Fruit fly (Drosophila melanogaster) whole organism, embryonic: ENCODE results near the gene Ak3.

ENCODE experiments used
- Aef1 ChIP-seq: fragments of 200-800 bp; sonication (Bioruptor generic); IDR thresholded peaks from 3 replicates; pipeline ENCODE4 v1.3.6; 2022; ENCODE audit warnings: missing biosample characterization, missing genetic modification characterization
- CG10321 ChIP-seq: fragments of 200-800 bp; sonication (Bioruptor generic); IDR thresholded peaks from 2 replicates; pipeline ENCODE4 v1.3.6; 2022; ENCODE audit warnings: missing biosample characterization, missing genetic modification characterization
- CG10543 ChIP-seq: fragments of 200-800 bp; sonication (Bioruptor generic); optimal IDR thresholded peaks from 3 replicates; lab custom pipeline; 2017; ENCODE audit warnings: missing biosample characterization, mild to moderate bottlenecking, missing genetic modification characterization, moderate library complexity
- CG11247 ChIP-seq: fragments of 200-800 bp; sonication (Bioruptor generic); IDR thresholded peaks from 2 replicates; pipeline ENCODE4 v1.3.6; 2022; ENCODE audit warnings: missing biosample characterization, missing genetic modification characterization
- CG11504 ChIP-seq: fragments of 200-800 bp; sonication (Bioruptor generic); optimal IDR thresholded peaks from 3 replicates; lab custom pipeline; 2019; ENCODE audit warnings: missing biosample characterization, mild to moderate bottlenecking, missing genetic modification characterization, moderate library complexity
- CG12744 ChIP-seq: fragments of 200-800 bp; sonication (Bioruptor generic); optimal IDR thresholded peaks from 2 replicates; lab custom pipeline; 2016; ENCODE audit warnings: missing biosample characterization, missing genetic modification characterization
- CG13123 ChIP-seq: fragments of 200-800 bp; sonication (Bioruptor generic); optimal IDR thresholded peaks from 2 replicates; lab custom pipeline; 2016; ENCODE audit warnings: missing biosample characterization, missing genetic modification characterization
- CG13775 ChIP-seq: fragments of 200-800 bp; sonication (Bioruptor generic); optimal IDR thresholded peaks from 3 replicates; lab custom pipeline; 2017; ENCODE audit warnings: missing biosample characterization, mild to moderate bottlenecking, missing genetic modification characterization
- CG15601 ChIP-seq: fragments of 200-800 bp; sonication (Bioruptor generic); optimal IDR thresholded peaks from 3 replicates; lab custom pipeline; 2019; ENCODE audit warnings: missing biosample characterization, mild to moderate bottlenecking, missing genetic modification characterization, moderate library complexity
- CG16863 ChIP-seq: fragments of 200-800 bp; sonication (Bioruptor generic); optimal IDR thresholded peaks from 3 replicates; lab custom pipeline; 2016; ENCODE audit warnings: missing biosample characterization, missing genetic modification characterization
- CG18011 ChIP-seq: fragments of 200-800 bp; sonication (Bioruptor generic); optimal IDR thresholded peaks from 2 replicates; lab custom pipeline; 2017; ENCODE audit warnings: missing biosample characterization, missing genetic modification characterization, mild to moderate bottlenecking, moderate library complexity, missing genotype
- CG3163 ChIP-seq: fragments of 200-800 bp; sonication (Bioruptor generic); optimal IDR thresholded peaks from 3 replicates; lab custom pipeline; 2016; ENCODE audit warnings: missing biosample characterization, missing genetic modification characterization
- CG33557 ChIP-seq: fragments of 200-800 bp; sonication (Bioruptor generic); optimal IDR thresholded peaks from 2 replicates; lab custom pipeline; 2019; ENCODE audit warnings: missing biosample characterization, mild to moderate bottlenecking, missing genetic modification characterization, moderate library complexity
- CG42726 ChIP-seq: fragments of 200-800 bp; sonication (Bioruptor generic); IDR thresholded peaks from 2 replicates; pipeline ENCODE4 v1.3.6; 2022; ENCODE audit warnings: missing biosample characterization, missing genetic modification characterization; ENCODE audit not compliant: partially characterized antibody
- CG7556 ChIP-seq: fragments of 200-800 bp; sonication (Bioruptor generic); optimal IDR thresholded peaks from 2 replicates; lab custom pipeline; 2017; ENCODE audit warnings: missing biosample characterization, mild to moderate bottlenecking, missing genetic modification characterization
- CG7839 ChIP-seq: fragments of 200-800 bp; sonication (Bioruptor generic); optimal IDR thresholded peaks from 3 replicates; lab custom pipeline; 2018; ENCODE audit warnings: missing biosample characterization, mild to moderate bottlenecking, missing genetic modification characterization, moderate library complexity
- CG7987 ChIP-seq: fragments of 200-800 bp; sonication (Bioruptor generic); optimal IDR thresholded peaks from 2 replicates; lab custom pipeline; 2018; ENCODE audit warnings: missing biosample characterization, mild to moderate bottlenecking, missing genetic modification characterization, moderate library complexity
- CG8281 ChIP-seq: fragments of 200-800 bp; sonication (Bioruptor generic); optimal IDR thresholded peaks from 2 replicates; lab custom pipeline; 2018; ENCODE audit warnings: missing biosample characterization, mild to moderate bottlenecking, missing genetic modification characterization, moderate library complexity
- CG8359 ChIP-seq: fragments of 200-800 bp; sonication (Bioruptor generic); optimal IDR thresholded peaks from 2 replicates; lab custom pipeline; 2017; ENCODE audit warnings: missing biosample characterization, mild to moderate bottlenecking, missing genetic modification characterization, borderline replicate concordance
- CG8924 ChIP-seq: fragments of 200-800 bp; optimal IDR thresholded peaks from 3 replicates; lab custom pipeline; 2019; ENCODE audit warnings: missing biosample characterization, mild to moderate bottlenecking, missing genetic modification characterization, moderate library complexity
- D ChIP-seq, 2 experiments: fragments of 200-800 bp in 1 of 2; fragments of >200 bp in 1 of 2; sonication (Bioruptor generic) in 1 of 2; optimal IDR thresholded peaks; 2 replicates in 1 of 2; 3 replicates in 1 of 2; lab custom pipeline; 2017; ENCODE audit warnings: mild to moderate bottlenecking in 1 of 2, missing biosample characterization in 1 of 2, missing genetic modification characterization in 1 of 2, missing genetic modification reagents in 1 of 2
- Dbx ChIP-seq: fragments of 200-800 bp; sonication (Bioruptor generic); IDR thresholded peaks from 3 replicates; pipeline ENCODE4 v1.3.6; 2022; ENCODE audit warnings: missing biosample characterization, missing genetic modification characterization
- Doc3 ChIP-seq: fragments of 200-800 bp; sonication (Bioruptor generic); IDR thresholded peaks from 3 replicates; pipeline ENCODE4 v1.3.6; 2022; ENCODE audit warnings: missing biosample characterization, missing genetic modification characterization; ENCODE audit not compliant: partially characterized antibody
- HLH3B ChIP-seq: fragments of 200-800 bp; sonication (Bioruptor generic); IDR thresholded peaks from 2 replicates; pipeline ENCODE4 v1.3.6; 2022; ENCODE audit warnings: missing biosample characterization, missing genetic modification characterization
- HLH54F ChIP-seq: fragments of 200-800 bp; sonication (Bioruptor generic); optimal IDR thresholded peaks from 3 replicates; lab custom pipeline; 2016; ENCODE audit warnings: missing biosample characterization, missing genetic modification characterization
- Lhr ChIP-seq: fragments of 200-800 bp; sonication (Bioruptor generic); optimal IDR thresholded peaks from 3 replicates; lab custom pipeline; 2017; ENCODE audit warnings: mild to moderate bottlenecking, missing biosample characterization, missing genetic modification reagents, missing genetic modification characterization
- MTF-1 ChIP-seq: fragments of 200-800 bp; sonication (Bioruptor generic); optimal IDR thresholded peaks from 2 replicates; lab custom pipeline; 2018; ENCODE audit warnings: missing biosample characterization, mild to moderate bottlenecking, missing genetic modification characterization, borderline replicate concordance
- Nf-YB ChIP-seq: fragments of 200-800 bp; sonication (Bioruptor generic); optimal IDR thresholded peaks from 3 replicates; lab custom pipeline; 2019; ENCODE audit warnings: missing biosample characterization, mild to moderate bottlenecking, missing genetic modification characterization, moderate library complexity
- NfI ChIP-seq: fragments of 200-800 bp; sonication (Bioruptor generic); optimal IDR thresholded peaks from 3 replicates; lab custom pipeline; 2018; ENCODE audit warnings: missing biosample characterization, mild to moderate bottlenecking, missing genetic modification characterization, moderate library complexity
- Optix ChIP-seq: fragments of 200-800 bp; sonication (Bioruptor generic); IDR thresholded peaks from 3 replicates; pipeline ENCODE4 v1.3.6; 2022; ENCODE audit warnings: missing biosample characterization, missing genetic modification characterization
- PHDP ChIP-seq: fragments of 200-800 bp; sonication (Bioruptor generic); optimal IDR thresholded peaks from 3 replicates; lab custom pipeline; 2018; ENCODE audit warnings: missing biosample characterization, mild to moderate bottlenecking, missing genetic modification characterization, moderate library complexity
- Six4 ChIP-seq: fragments of 200-800 bp; sonication (Bioruptor generic); optimal IDR thresholded peaks from 2 replicates; lab custom pipeline; 2016; ENCODE audit warnings: missing biosample characterization, missing genetic modification characterization
- ase ChIP-seq: fragments of 200-800 bp; sonication (Bioruptor generic); IDR thresholded peaks from 3 replicates; pipeline ENCODE4 v1.3.6; 2022; ENCODE audit warnings: missing biosample characterization, missing genetic modification characterization
- ato ChIP-seq: fragments of 200-800 bp; sonication (Bioruptor generic); IDR thresholded peaks from 2 replicates; pipeline ENCODE4 v1.3.6; 2022; ENCODE audit warnings: missing biosample characterization, missing genetic modification characterization; ENCODE audit not compliant: partially characterized antibody
- bcd ChIP-seq: fragments of 200-800 bp; sonication (Bioruptor generic); optimal IDR thresholded peaks from 2 replicates; lab custom pipeline; 2017; ENCODE audit warnings: missing biosample characterization, mild to moderate bottlenecking, missing genetic modification characterization
- bigmax ChIP-seq: fragments of 200-800 bp; sonication (Bioruptor generic); optimal IDR thresholded peaks from 2 replicates; lab custom pipeline; 2018; ENCODE audit warnings: missing biosample characterization, mild to moderate bottlenecking, missing genetic modification characterization
- dmrt99B ChIP-seq: fragments of 200-800 bp; sonication (Bioruptor generic); optimal IDR thresholded peaks from 2 replicates; lab custom pipeline; 2018; ENCODE audit warnings: missing biosample characterization, mild to moderate bottlenecking, missing genetic modification characterization, moderate library complexity
- fd96Cb ChIP-seq: fragments of 200-800 bp; sonication (Bioruptor generic); optimal IDR thresholded peaks from 2 replicates; lab custom pipeline; 2018; ENCODE audit warnings: missing biosample characterization, mild to moderate bottlenecking, missing genetic modification characterization, moderate library complexity
- gt ChIP-seq: fragments of 200-800 bp; sonication (Bioruptor generic); IDR thresholded peaks from 2 replicates; pipeline ENCODE4 v1.3.6; 2022; ENCODE audit warnings: missing biosample characterization, missing genetic modification characterization
- lola ChIP-seq, 3 experiments: fragments of >200 bp in 2 of 3; fragments of 200-800 bp in 1 of 3; sonication (Bioruptor generic) in 1 of 3; optimal IDR thresholded peaks; 2 replicates each; lab custom pipeline; 2017 to 2019; ENCODE audit warnings: missing biosample characterization in 3 of 3, missing genetic modification characterization in 3 of 3, mild to moderate bottlenecking in 1 of 3, moderate library complexity in 1 of 3
- nom ChIP-seq: fragments of 200-800 bp; sonication (Bioruptor generic); optimal IDR thresholded peaks from 2 replicates; lab custom pipeline; 2017; ENCODE audit warnings: missing biosample characterization, missing genetic modification characterization, mild to moderate bottlenecking, moderate library complexity, missing genetic modification reagents
- onecut ChIP-seq: fragments of 200-800 bp; sonication (Bioruptor generic); IDR thresholded peaks from 2 replicates; pipeline ENCODE4 v1.3.6; 2022; ENCODE audit warnings: missing biosample characterization, missing genetic modification characterization
- p53 ChIP-seq: fragments of 200-800 bp; sonication (Bioruptor generic); optimal IDR thresholded peaks from 2 replicates; lab custom pipeline; 2016; ENCODE audit warnings: missing biosample characterization, missing genetic modification characterization
- pita ChIP-seq: fragments of 200-800 bp; sonication (Bioruptor generic); optimal IDR thresholded peaks from 2 replicates; lab custom pipeline; 2017; ENCODE audit warnings: missing biosample characterization, mild to moderate bottlenecking, missing genetic modification characterization
- ro ChIP-seq: fragments of 200-800 bp; sonication (Bioruptor generic); IDR thresholded peaks from 2 replicates; pipeline ENCODE4 v1.3.6; 2022; ENCODE audit warnings: missing biosample characterization, missing genetic modification characterization
- tio ChIP-seq: fragments of 200-800 bp; sonication (Bioruptor generic); optimal IDR thresholded peaks from 2 replicates; lab custom pipeline; 2017; ENCODE audit warnings: missing biosample characterization, missing genetic modification characterization, inconsistent platforms
- tll ChIP-seq, 2 experiments: fragments of 200-800 bp in 1 of 2; fragments of >200 bp in 1 of 2; sonication (Bioruptor generic) in 1 of 2; optimal IDR thresholded peaks; 2 replicates each; lab custom pipeline; 2017 to 2019; ENCODE audit warnings: missing biosample characterization in 2 of 2, missing genetic modification characterization in 2 of 2, mild to moderate bottlenecking in 1 of 2, moderate library complexity in 1 of 2
- tna ChIP-seq: fragments of 200-800 bp; sonication (Bioruptor generic); IDR thresholded peaks from 2 replicates; pipeline ENCODE4 v1.3.6; 2022; ENCODE audit warnings: missing biosample characterization, missing genetic modification characterization; ENCODE audit not compliant: partially characterized antibody

Gene Ak3

DNA sequence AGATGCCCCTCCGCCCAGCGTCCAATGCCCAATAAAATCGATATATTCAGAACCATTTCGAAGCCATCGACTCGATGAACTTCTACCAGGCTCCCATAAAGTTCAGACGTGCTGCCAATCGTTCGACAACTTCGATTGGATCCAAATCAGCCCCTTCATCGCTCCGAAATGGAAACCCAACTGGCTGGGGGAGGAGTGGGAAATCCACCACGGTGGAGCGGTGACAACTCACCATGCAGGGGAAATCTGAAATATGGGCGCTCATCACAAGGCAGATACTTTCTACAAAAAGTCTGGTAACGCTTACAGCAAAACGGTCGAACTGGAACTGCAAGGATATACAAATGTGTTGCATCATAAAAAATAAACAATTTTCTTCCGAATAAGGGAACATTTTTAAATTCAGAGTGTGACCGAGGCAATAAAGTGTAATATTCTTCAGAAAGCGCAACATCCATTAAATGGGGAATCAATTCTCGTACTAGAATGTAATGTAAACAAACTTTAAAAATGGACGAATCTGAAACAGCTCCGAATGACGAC lies 37.1 kb downstream of the Ak3 start, which contains the start of gene CG4565 (continued):
- peak; percentile 31 for TF ChIP-seq CG7987 (GFP tag; lab: Kevin White, UChicago)
- no peak for TF ChIP-seq CG8281 (tag; lab: Kevin White, UChicago)
- no peak for TF ChIP-seq CG7839 (tag; lab: Kevin White, UChicago)
- TF ChIP-seq CG11247, result no peak
- TF ChIP-seq HLH3B (GFP tag; lab: Robert Waterston, UW), result no peak
- no peak for TF ChIP-seq ro (GFP tag; lab: Robert Waterston, UW)
- TF ChIP-seq D (optimal IDR thresholded peaks at IDR 0.05; lab: Kevin White, UChicago), result no peak
- TF ChIP-seq D (GFP tag; optimal IDR thresholded peaks at IDR 0.05; lab: Kevin White, UChicago), result no peak
- TF ChIP-seq fd96Cb, result no peak
- no peak for TF ChIP-seq CG8924
- TF ChIP-seq ase (GFP tag; lab: Robert Waterston, UW), result no peak
- peak; percentile 41; the same call in 1 of the 2 replicates for TF ChIP-seq tna (GFP tag; lab: Robert Waterston, UW)
- no peak for TF ChIP-seq tio
- TF ChIP-seq CG13775 (GFP tag; lab: Kevin White, UChicago), result no peak
- no peak for TF ChIP-seq pita (GFP tag; lab: Kevin White, UChicago)
- no peak for TF ChIP-seq HLH54F (GFP tag; lab: Kevin White, UChicago)
- no peak for TF ChIP-seq MTF-1 (GFP tag; lab: Kevin White, UChicago)
- no peak for TF ChIP-seq gt
- TF ChIP-seq lola (GFP tag; optimal IDR thresholded peaks at IDR 0.05; lab: Kevin White, UChicago), result no peak
- TF ChIP-seq CG42726 (GFP tag; lab: Robert Waterston, UW), result 0 out of 2 replicates have a peak, but pooled peaks have one; percentile 29
- TF ChIP-seq CG13123, result no peak
- TF ChIP-seq bigmax (GFP tag; lab: Kevin White, UChicago), result no peak
- no peak for TF ChIP-seq Six4
- TF ChIP-seq PHDP (tag; lab: Kevin White, UChicago), result no peak
- no peak for TF ChIP-seq CG16863 (GFP tag; lab: Kevin White, UChicago)
- no peak for TF ChIP-seq dmrt99B (tag; lab: Kevin White, UChicago)
- TF ChIP-seq CG18011 (GFP tag; lab: Kevin White, UChicago), result no peak
- no peak for TF ChIP-seq CG7556 (GFP tag; lab: Kevin White, UChicago)
- TF ChIP-seq CG11504 (tag; lab: Kevin White, UChicago), result no peak
- no peak for TF ChIP-seq NfI
- TF ChIP-seq CG12744 (GFP tag; lab: Kevin White, UChicago), result no peak
- TF ChIP-seq CG33557 (GFP tag; lab: Kevin White, UChicago), result no peak
- TF ChIP-seq onecut (GFP tag; lab: Robert Waterston, UW), result peak; percentile 96
- peak; percentile 71 for TF ChIP-seq CG10543
- TF ChIP-seq ato (GFP tag; lab: Robert Waterston, UW), result peak; percentile 58
- TF ChIP-seq Aef1, result no peak
- no peak for TF ChIP-seq tll (GFP tag; optimal IDR thresholded peaks at IDR 0.05; lab: Kevin White, UChicago)
- peak; percentile 93 for TF ChIP-seq Lhr (GFP tag; lab: Kevin White, UChicago)
- no peak; the same call in 2 of the 3 replicates for TF ChIP-seq Doc3 (GFP tag; lab: Robert Waterston, UW)
- no peak for TF ChIP-seq CG3163 (GFP tag; lab: Kevin White, UChicago)
- no peak for TF ChIP-seq bcd (GFP tag; lab: Kevin White, UChicago)
- TF ChIP-seq CG10321, result no peak
- no peak for TF ChIP-seq CG15601 (tag; lab: Kevin White, UChicago)
- no peak for TF ChIP-seq Dbx (GFP tag; lab: Robert Waterston, UW)
- no peak for TF ChIP-seq p53 (GFP tag; lab: Kevin White, UChicago)
- peak; percentile 9 for TF ChIP-seq nom
- TF ChIP-seq Optix (GFP tag; lab: Robert Waterston, UW), result no peak
- no peak for TF ChIP-seq CG8359 (GFP tag; lab: Kevin White, UChicago)
- TF ChIP-seq Nf-YB, result peak; percentile 79
